Worm (Caenorhabditis elegans) whole organism, young adult: ENCODE results near the gene Y60A9.1.

ENCODE experiments used
- B0035.1 ChIP-seq: sonication (generic microtip); optimal IDR thresholded peaks from 2 replicates; lab custom pipeline; 2016; ENCODE audit warnings: missing genetic modification characterization, mild to moderate bottlenecking, missing compliant biosample characterization, missing genotype, missing genetic modification reagents
- Y79H2A.3 ChIP-seq: fragments of 200-800 bp; sonication (Bioruptor generic); conservative IDR thresholded peaks from 2 replicates; pipeline ENCODE4 v1.3.6; 2022; ENCODE audit warnings: missing genetic modification reagents, missing genetic modification characterization, missing compliant biosample characterization
- Y95B8A.8 ChIP-seq: fragments of 200-800 bp; sonication (Bioruptor generic); IDR thresholded peaks from 2 replicates; pipeline ENCODE4 v1.3.6; 2022; ENCODE audit warnings: missing genetic modification reagents, missing genetic modification characterization, missing compliant biosample characterization
- attf-3 ChIP-seq: fragments of 200-800 bp; sonication (Bioruptor generic); conservative IDR thresholded peaks from 2 replicates; pipeline ENCODE4 v1.3.6; 2022; ENCODE audit warnings: missing genetic modification reagents, missing genetic modification characterization, missing compliant biosample characterization
- chd-7 ChIP-seq: sonication (generic microtip); optimal IDR thresholded peaks from 2 replicates; lab custom pipeline; 2016; ENCODE audit warnings: mild to moderate bottlenecking, missing genetic modification characterization, moderate library complexity, missing compliant biosample characterization
- him-1 ChIP-seq: sonication (generic microtip); optimal IDR thresholded peaks from 2 replicates; lab custom pipeline; 2016; ENCODE audit warnings: missing genotype, missing genetic modification reagents, missing genetic modification characterization, missing compliant biosample characterization
- pha-4 ChIP-seq: fragments of 150-350 bp; sonication (generic microtip); optimal IDR thresholded peaks from 2 replicates; lab custom pipeline; 2014; ENCODE audit warnings: missing biosample characterization, missing genetic modification reagents, missing genetic modification characterization
- unc-130 ChIP-seq: sonication (generic microtip); optimal IDR thresholded peaks from 2 replicates; lab custom pipeline; 2016; ENCODE audit warnings: missing genetic modification reagents, missing genetic modification characterization, missing compliant biosample characterization
- ztf-18 ChIP-seq: sonication (generic microtip); optimal IDR thresholded peaks from 2 replicates; lab custom pipeline; 2016; ENCODE audit warnings: missing genotype, mild to moderate bottlenecking, missing genetic modification characterization, missing compliant biosample characterization
- ztf-25 ChIP-seq: fragments of 200-800 bp; sonication (Bioruptor generic); IDR thresholded peaks from 2 replicates; pipeline ENCODE4 v1.3.6; 2022; ENCODE audit warnings: missing genetic modification reagents, missing genetic modification characterization, missing compliant biosample characterization

Y60A9.1 gene

DNA sequence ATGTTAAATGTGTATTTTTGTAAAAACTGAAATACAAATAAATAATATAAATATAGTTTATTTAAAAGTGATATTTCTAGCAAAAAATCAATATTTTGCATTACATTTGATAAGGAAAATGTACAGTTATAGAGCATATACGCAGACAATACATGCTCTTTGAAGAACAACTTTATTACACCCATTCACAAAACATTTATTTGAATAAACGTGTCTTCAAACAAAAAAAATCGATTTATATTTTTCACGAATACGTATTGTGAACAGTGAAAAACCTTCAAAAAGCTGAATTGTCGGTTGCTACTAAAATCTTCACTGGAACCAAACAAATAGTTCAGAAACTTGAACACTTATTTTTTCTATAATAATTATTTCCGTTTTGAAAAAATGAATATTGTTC, 47.6 kb downstream of the Y60A9.1 start, which contains the start of gene K04G11.3:
K04G11.3 (minus strand) TSS at position 101 of the 400 bp plus-strand sequence.
- TF ChIP-seq pha-4 (tag; lab: Kevin White, UChicago) = no peak
- no peak for TF ChIP-seq ztf-18 (tag; lab: Kevin White, UChicago)
- no peak for TF ChIP-seq attf-3 (GFP tag; lab: Robert Waterston, UW)
- no peak for TF ChIP-seq B0035.1 (tag; lab: Kevin White, UChicago)
- TF ChIP-seq Y79H2A.3 (GFP tag; lab: Robert Waterston, UW) = no peak
- TF ChIP-seq ztf-25 (GFP tag; lab: Robert Waterston, UW) = no peak
- TF ChIP-seq Y95B8A.8 (GFP tag; lab: Robert Waterston, UW) = no peak
- no peak for TF ChIP-seq chd-7
- no peak for TF ChIP-seq unc-130 (GFP tag; lab: Kevin White, UChicago)
- TF ChIP-seq him-1 = no peak
